Worm (Caenorhabditis elegans): ENCODE measurements around the gene ugt-56.

DNA sequence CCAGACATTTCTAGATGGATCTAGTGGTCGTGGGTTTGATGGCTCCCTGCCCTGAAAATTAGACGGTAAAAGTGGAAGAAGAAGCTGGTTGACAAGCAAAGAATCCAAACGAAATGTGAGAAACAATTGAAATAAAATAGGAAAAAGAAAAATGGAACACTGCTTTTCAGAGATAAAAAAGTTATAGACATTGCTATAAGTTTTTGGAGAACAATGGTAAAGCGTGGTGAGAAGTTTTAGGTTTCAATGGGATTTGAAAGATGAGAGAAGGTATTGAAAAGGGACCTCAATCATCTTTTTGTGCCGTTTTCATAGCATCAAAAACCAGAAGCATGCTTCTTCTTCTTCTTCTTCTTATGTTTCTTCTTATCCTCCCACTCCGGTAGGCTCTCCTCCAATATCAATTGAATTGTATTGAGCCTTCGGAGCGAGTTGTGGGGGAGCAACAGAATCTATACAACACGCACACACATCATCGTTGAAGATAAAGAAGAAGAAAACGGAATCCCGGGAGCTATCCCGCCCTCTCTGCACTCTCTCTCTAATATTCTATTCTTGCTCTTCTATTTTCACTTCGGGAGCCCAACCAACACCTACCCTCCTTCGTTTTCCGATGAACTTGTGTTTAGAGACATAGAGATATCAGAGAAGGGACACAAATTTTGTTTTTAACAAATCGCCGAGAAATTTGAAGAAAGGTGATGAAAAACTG is 24.3 kb upstream of the ugt-56 start, which contains the start of gene myo-3:
- TF ChIP-seq unc-62 (GFP tag; optimal IDR thresholded peaks at IDR 0.05): no peak
- TF ChIP-seq nfya-1 (tag; optimal IDR thresholded peaks at IDR 0.05; ENCODE audit: borderline replicate concordance, insufficient read depth): no peak
